Fruit fly (Drosophila melanogaster): ENCODE measurements around the gene CG44198.

Gene CG44198

DNA sequence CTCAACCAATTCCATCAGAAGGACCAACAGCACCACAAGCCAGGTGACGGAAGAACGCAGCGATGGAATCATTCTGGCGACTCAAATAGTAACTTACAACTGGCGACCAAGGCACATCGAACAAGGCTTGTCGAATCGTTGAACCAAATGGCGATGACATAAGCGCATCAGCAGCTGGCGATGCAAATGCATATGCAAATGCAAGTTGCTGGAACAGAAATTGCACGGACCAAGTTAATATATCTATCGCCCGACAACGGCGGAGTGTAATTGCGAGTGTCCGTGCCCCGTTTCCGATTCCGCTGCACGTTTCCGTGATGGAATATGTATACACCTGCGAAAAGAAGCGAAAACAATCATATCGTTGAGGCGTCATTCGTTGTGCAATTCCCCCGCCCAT is at the start of gene CG44198, which contains the start of gene CG43050:
TSS of gene CG44198 (minus strand) at position 101 of the 400 bp plus-strand sequence.
TSS of gene CG43050 (plus strand) at position 261 of the 400 bp plus-strand sequence.
- no peak for TF ChIP-seq tai (GFP tag; optimal IDR thresholded peaks at IDR 0.05)
- TF ChIP-seq br (GFP tag; optimal IDR thresholded peaks at IDR 0.05): no peak
- TF ChIP-seq Rel (GFP tag; optimal IDR thresholded peaks at IDR 0.05): no peak
- no peak for TF ChIP-seq Rel (tag; optimal IDR thresholded peaks at IDR 0.05)

DNA sequence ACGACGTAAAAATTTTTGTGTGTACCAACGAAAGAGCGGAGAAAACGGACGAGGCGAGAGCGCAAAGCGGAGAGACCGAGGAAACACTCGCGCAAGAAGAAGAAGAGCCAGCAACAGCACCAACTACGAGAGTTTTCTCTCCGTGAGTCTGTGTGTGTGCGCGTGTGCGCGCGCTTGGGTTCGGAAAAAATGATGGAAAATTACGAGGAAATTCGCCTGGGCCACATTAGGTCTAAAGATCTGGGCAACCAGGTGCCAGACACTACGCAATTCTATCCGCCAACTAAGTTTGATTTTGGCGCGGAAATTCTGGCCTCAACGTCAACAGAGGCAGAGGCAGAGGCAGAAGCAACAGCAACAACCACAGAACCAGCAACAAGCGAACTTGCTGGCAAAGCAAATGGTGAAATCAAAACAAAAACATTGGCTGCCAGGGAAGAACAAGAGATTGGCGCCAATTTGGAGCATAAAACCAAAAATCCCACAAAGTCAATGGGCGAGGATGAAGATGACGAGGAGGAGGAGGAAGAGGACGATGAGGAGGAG is 46.9 kb upstream of the CG44198 start, which contains the start of gene DnaJ-H:
TSS of gene DnaJ-H (minus strand) at position 271 of the 546 bp plus-strand sequence.
- TF ChIP-seq Dif (GFP tag; optimal IDR thresholded peaks at IDR 0.05; ENCODE audit: partially characterized antibody): peak; percentile 50
- no peak for TF ChIP-seq Hr83 (GFP tag; optimal IDR thresholded peaks at IDR 0.05; ENCODE audit: poor library complexity, severe bottlenecking)
- TF ChIP-seq psq (GFP tag; optimal IDR thresholded peaks at IDR 0.05): peak; percentile 99
- TF ChIP-seq dl (GFP tag; optimal IDR thresholded peaks at IDR 0.05; ENCODE audit: insufficient read depth in 1 of 2, partially characterized antibody in 2 of 2): peak in 1 of 2 experiments; percentile 9
- no peak for TF ChIP-seq br (GFP tag; optimal IDR thresholded peaks at IDR 0.05)
- no peak for TF ChIP-seq Abd-B (GFP tag; optimal IDR thresholded peaks at IDR 0.05)
- TF ChIP-seq CG9705 (GFP tag; optimal IDR thresholded peaks at IDR 0.05): no peak

DNA sequence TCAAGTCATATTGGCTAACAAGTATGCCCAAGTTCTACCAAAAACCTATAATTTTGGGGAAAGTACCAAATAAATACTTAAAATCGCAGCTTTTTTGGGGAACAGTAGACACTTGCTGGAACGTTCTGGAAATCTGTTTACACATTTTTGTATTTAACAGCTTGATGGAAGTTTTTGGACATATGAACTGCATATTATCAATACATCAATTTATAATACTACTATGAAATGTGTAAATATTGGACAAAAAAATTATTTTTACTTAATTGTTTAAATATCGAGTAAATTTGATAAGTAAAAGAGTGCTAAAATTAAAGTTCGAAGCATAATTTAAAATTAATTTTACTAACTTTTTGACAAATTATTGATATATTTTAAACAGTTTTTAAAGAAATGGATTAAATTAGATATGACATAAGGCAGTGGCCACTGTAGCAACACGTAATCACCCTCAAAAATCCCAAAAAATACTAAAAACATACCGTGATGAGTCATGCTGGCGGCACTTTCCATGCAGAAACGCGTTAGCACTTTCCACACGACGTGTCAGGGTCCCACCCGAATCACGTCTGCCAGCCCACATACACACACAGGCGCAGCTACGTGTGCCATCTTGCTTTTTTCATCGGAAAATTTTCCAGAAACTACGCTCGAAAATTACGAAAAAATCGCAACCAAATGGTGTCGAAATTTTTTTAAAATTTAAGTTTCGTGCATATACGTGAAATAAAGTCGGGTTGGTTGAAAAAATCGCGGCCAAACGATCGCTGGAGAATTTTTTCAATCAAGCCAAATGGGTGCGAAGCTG is 46.3 kb upstream of the CG44198 start, which contains the start of gene Sirt1:
TSS of gene Sirt1 (plus strand) at position 571 of the 808 bp plus-strand sequence.
- peak; percentile 59 for TF ChIP-seq fru (GFP tag; optimal IDR thresholded peaks at IDR 0.05)
- TF ChIP-seq woc (GFP tag; optimal IDR thresholded peaks at IDR 0.05): peak; percentile 82
- TF ChIP-seq Dfd (GFP tag; optimal IDR thresholded peaks at IDR 0.05): no peak
- peak in 1 of 2 experiments; percentile 92 for TF ChIP-seq foxo (GFP tag; optimal IDR thresholded peaks at IDR 0.05)
- TF ChIP-seq rgr (GFP tag; optimal IDR thresholded peaks at IDR 0.05): peak; percentile 84
- peak; percentile 76 for TF ChIP-seq OdsH (GFP tag; optimal IDR thresholded peaks at IDR 0.05)
- peak; percentile 51 for TF ChIP-seq dsf (GFP tag; optimal IDR thresholded peaks at IDR 0.05; ENCODE audit: borderline replicate concordance)
- TF ChIP-seq GATAd (GFP tag; optimal IDR thresholded peaks at IDR 0.05): no peak
- peak; percentile 5 for TF ChIP-seq sage (GFP tag; optimal IDR thresholded peaks at IDR 0.05)
- TF ChIP-seq Hnf4 (GFP tag; optimal IDR thresholded peaks at IDR 0.05): peak; percentile 27
- no peak for TF ChIP-seq Dif (GFP tag; optimal IDR thresholded peaks at IDR 0.05; ENCODE audit: partially characterized antibody)
- peak; percentile 80 for TF ChIP-seq Jra (GFP tag; optimal IDR thresholded peaks at IDR 0.05)
- TF ChIP-seq ey (GFP tag; optimal IDR thresholded peaks at IDR 0.05): peak; percentile 66
- no peak for TF ChIP-seq Mio (GFP tag; optimal IDR thresholded peaks at IDR 0.05)
- TF ChIP-seq CrebA (GFP tag; optimal IDR thresholded peaks at IDR 0.05; ENCODE audit: borderline replicate concordance): no peak
- peak; percentile 15 for TF ChIP-seq CG32264 (GFP tag; optimal IDR thresholded peaks at IDR 0.05)
- peak; percentile 32 for TF ChIP-seq sv (GFP tag; optimal IDR thresholded peaks at IDR 0.05)
- peak; percentile 69 for TF ChIP-seq h (GFP tag; optimal IDR thresholded peaks at IDR 0.05)
- peak; percentile 89 for TF ChIP-seq Sp1 (GFP tag; optimal IDR thresholded peaks at IDR 0.05)
- no peak for TF ChIP-seq Myc (optimal IDR thresholded peaks at IDR 0.05)
- peak; percentile 94 for TF ChIP-seq HLH106 (tag; optimal IDR thresholded peaks at IDR 0.05)
- TF ChIP-seq jim (GFP tag; optimal IDR thresholded peaks at IDR 0.05): no peak
- peak; percentile 49 for TF ChIP-seq Hr83 (GFP tag; optimal IDR thresholded peaks at IDR 0.05; ENCODE audit: poor library complexity, severe bottlenecking)
- no peak for TF ChIP-seq dl (GFP tag; optimal IDR thresholded peaks at IDR 0.05; ENCODE audit: insufficient read depth in 1 of 2, partially characterized antibody in 2 of 2)
- peak; percentile 30 for TF ChIP-seq br (GFP tag; optimal IDR thresholded peaks at IDR 0.05)
- TF ChIP-seq CG9705 (GFP tag; optimal IDR thresholded peaks at IDR 0.05): peak; percentile 81
- no peak for TF ChIP-seq Hr78 (GFP tag; optimal IDR thresholded peaks at IDR 0.05)
- no peak for TF ChIP-seq Rel (GFP tag; optimal IDR thresholded peaks at IDR 0.05)
- TF ChIP-seq Rel (tag; optimal IDR thresholded peaks at IDR 0.05): peak; percentile 98
- TF ChIP-seq psq (GFP tag; optimal IDR thresholded peaks at IDR 0.05): no peak
- no peak for TF ChIP-seq Abd-B (GFP tag; optimal IDR thresholded peaks at IDR 0.05)
- TF ChIP-seq dmrt93B (GFP tag; optimal IDR thresholded peaks at IDR 0.05): peak; percentile 87
- TF ChIP-seq Vsx2 (GFP tag; optimal IDR thresholded peaks at IDR 0.05; ENCODE audit: partially characterized antibody): no peak
- TF ChIP-seq brk (GFP tag; optimal IDR thresholded peaks at IDR 0.05): no peak
